Worm (Caenorhabditis elegans): ENCODE results near the gene F49F1.5.
"Not testable (repeated sequence)": the region's sequence is repeated elsewhere in the genome, so short reads cannot be mapped to it uniquely, and the experiment has no call there.

The F49F1.5 gene

DNA sequence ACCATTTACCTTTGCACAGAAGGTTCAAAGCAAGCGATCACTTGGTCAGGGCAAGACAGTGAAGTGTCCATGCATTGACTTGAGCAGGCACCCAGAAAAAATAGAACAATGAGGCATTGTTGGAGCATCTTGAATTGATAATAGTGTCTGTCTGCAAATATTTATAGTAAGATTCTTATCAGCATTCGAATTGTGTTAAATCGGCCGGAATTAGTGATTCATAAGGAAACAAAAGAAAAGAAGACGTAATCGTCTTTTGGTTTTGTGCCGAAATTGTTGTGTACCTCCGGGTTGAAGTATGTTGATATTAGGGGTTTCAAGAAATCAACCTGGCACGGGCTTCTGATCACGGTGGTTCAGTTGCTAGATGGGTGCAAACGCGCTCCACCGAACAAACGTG, at the start of gene F49F1.5:
Gene F49F1.5 (minus strand): TSS at position 153 of the 400 bp plus-strand sequence.
- TF ChIP-seq dao-5 (tag; optimal IDR thresholded peaks at IDR 0.05) (no peak), him-1 (tag; optimal IDR thresholded peaks at IDR 0.05) (no peak), W03F9.2 (tag; optimal IDR thresholded peaks at IDR 0.05) (no peak)

DNA sequence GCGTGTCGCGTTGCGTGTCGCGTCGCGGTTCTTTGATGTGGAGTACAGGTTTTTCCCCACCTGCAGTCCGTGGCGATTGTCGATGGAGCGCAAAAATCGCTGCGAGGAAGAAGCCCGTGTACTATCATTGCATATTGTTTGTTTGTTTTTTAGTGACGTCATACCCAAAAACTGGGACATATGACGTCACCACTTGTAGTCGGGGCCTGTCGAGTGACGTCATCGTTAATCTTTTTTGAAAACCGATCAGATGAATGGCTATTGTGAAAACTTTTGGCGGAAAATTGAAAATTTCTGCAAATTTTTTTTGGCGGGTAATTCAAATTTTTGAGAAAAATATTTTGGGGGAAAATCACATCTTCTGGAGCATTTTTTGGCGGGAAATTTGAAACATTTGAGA, 47.1 kb upstream of the F49F1.5 start:
- TF ChIP-seq him-1 (tag; optimal IDR thresholded peaks at IDR 0.05) (no peak), dao-5 (tag; optimal IDR thresholded peaks at IDR 0.05) (no peak), W03F9.2 (tag; optimal IDR thresholded peaks at IDR 0.05) (no peak)

DNA sequence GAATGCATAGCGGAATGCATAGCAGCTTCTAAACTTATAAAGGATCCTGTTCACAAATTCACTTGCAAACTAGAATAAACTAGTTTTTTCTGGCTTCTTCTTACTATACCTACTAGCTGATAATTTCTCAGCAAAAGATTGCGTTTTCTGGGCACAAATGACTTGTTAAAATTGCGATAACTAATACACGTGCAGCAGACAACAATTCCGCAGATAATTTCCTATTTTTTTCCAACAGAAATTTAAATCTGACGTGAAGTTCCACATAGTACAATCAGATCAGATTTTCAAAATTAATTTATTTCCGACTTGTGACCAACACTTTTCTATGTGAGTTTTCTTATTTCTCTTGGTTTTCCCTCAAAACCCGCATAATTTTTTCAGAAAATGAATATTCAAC, 44.2 kb upstream of the F49F1.5 start, which contains the start of gene scrm-8:
Gene scrm-8 (plus strand): TSS at position 301 of the 400 bp plus-strand sequence.
- TF ChIP-seq W03F9.2 (tag; optimal IDR thresholded peaks at IDR 0.05): no peak
- no peak for TF ChIP-seq him-1 (tag; optimal IDR thresholded peaks at IDR 0.05)
- TF ChIP-seq dao-5 (tag; optimal IDR thresholded peaks at IDR 0.05): no peak

DNA sequence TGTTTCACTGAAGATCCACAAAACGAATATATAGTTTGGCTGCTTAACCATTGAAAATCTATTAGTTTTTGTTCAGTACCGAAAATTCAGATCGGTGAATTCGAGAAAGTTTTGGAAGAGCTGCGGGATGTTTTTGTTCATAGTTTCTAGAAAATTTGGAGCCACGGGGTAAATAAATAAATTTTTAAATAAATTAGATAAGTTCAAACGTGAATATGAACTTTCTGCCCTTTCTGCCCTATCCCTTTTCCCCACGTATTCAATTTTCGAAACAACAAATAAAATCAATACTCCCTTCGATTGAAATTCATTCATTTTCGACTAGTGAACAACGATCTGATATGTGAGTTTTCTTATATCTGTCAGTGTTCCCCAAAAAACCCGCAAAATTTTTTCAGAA, 41.9 kb upstream of the F49F1.5 start, which contains the start of gene scrm-5:
Gene scrm-5 (plus strand): TSS at position 301 of the 400 bp plus-strand sequence.
- no peak for TF ChIP-seq W03F9.2 (tag; optimal IDR thresholded peaks at IDR 0.05)
- no peak for TF ChIP-seq dao-5 (tag; optimal IDR thresholded peaks at IDR 0.05)
- no peak for TF ChIP-seq him-1 (tag; optimal IDR thresholded peaks at IDR 0.05)

DNA sequence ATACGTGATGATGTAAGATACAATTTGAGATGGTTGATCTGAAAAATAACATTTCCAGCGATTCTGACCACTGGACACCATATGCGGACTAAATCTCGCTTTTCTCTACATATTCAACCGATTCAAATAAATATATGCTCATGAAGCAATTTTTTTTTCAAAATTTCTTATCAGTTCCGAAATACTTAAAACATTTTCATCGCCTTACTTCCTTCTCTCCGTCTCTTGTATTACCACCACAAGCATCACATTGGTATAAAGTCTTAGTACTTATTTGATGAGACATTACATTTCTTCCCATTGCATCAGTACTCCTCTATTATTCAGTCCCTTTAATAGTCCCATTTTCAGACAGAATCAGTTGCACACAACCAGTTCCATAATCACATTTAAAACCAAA, 34.4 kb upstream of the F49F1.5 start, which contains the start of gene K08D10.14:
Gene K08D10.14 (plus strand): TSS at position 301 of the 400 bp plus-strand sequence.
- TF ChIP-seq dao-5 (tag; optimal IDR thresholded peaks at IDR 0.05) (no peak), W03F9.2 (tag; optimal IDR thresholded peaks at IDR 0.05) (no peak), him-1 (tag; optimal IDR thresholded peaks at IDR 0.05) (no peak)

DNA sequence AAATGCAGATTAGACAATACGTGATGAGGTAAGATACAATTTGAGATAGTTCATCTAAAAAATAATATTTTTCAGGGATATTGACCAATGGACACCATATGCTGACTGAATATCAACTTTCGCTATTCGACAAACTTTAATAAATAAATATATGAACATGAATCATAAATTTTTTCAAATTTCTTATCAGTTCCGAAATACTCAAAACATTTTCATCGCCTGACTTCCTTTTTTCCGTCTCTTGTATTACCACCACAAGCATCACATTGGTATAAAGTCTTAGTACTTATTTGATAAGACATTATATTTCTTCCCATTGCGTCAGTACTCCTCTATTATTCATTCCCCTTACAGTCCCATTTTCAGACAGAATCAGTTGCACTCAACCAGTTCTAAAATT, 31.9 kb upstream of the F49F1.5 start, which contains the start of the genes K08D10.10 and R07C12.1:
Gene K08D10.10 (plus strand): TSS at position 93 of the 400 bp plus-strand sequence.
Gene R07C12.1 (plus strand): TSS at position 314 of the 400 bp plus-strand sequence.
- TF ChIP-seq him-1 (tag; optimal IDR thresholded peaks at IDR 0.05) (no peak), W03F9.2 (tag; optimal IDR thresholded peaks at IDR 0.05) (no peak), dao-5 (tag; optimal IDR thresholded peaks at IDR 0.05) (no peak)

DNA sequence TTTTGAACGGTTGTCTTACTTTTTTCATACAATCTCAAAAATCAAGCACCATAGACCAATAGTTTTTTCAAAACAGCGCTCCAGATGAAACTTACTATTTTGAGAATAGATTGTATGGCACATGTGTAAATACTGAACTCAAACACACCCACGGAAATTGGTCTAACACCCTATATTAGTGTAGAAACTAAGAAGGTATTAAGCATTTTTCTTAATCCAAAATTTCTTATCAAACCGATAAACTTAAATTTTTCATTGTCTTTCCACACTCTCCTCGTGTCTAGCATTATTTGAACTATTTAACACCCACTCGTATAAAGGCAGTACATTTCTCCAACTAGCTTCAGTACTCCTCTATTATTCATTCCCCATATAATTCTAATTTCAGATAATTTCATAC, 29.9 kb upstream of the F49F1.5 start:
- TF ChIP-seq W03F9.2 (tag; optimal IDR thresholded peaks at IDR 0.05) (no peak), him-1 (tag; optimal IDR thresholded peaks at IDR 0.05) (no peak), dao-5 (tag; optimal IDR thresholded peaks at IDR 0.05) (no peak)

DNA sequence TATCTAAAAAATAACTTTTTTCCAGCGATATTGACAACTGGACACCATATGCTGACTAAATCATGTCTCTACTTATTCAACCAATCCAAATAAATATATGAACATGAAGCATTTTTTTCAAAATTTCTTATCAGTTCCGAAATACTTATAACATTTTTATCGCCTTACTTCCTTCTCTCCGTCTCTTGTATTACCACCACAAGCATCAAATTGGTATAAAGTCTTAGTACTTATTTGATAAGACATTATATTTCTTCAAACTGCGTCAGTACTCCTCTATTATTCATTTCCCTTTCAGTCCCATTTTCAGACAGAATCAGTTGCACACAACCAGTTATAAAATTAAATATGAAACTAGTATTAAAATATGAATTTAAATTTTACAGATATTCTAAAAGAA, 27.7 kb upstream of the F49F1.5 start:
- TF ChIP-seq dao-5 (tag; optimal IDR thresholded peaks at IDR 0.05): no peak
- TF ChIP-seq him-1 (tag; optimal IDR thresholded peaks at IDR 0.05): no peak
- no peak for TF ChIP-seq W03F9.2 (tag; optimal IDR thresholded peaks at IDR 0.05)

DNA sequence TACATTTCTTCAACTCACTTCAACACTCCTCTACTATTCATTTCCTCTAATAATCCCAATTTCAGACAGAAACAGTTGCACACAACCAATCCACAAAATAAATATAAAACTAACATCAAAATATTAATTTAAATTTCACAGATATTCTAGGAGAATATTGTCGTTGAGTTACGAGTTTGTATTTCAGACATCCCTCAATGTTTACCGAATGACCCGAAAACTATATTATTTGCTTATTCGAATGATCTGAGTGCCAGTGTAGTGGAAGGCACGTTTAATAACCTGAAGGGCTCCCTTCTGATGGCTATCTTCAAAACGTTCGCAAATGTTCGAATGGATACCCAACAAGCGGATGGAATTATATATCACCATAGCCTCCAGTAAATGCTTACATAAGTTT, 24.6 kb upstream of the F49F1.5 start, which contains the start of gene R07C12.3:
Gene R07C12.3 (plus strand): TSS at position 301 of the 400 bp plus-strand sequence.
- TF ChIP-seq dao-5 (tag; optimal IDR thresholded peaks at IDR 0.05): no peak
- no peak for TF ChIP-seq W03F9.2 (tag; optimal IDR thresholded peaks at IDR 0.05)
- TF ChIP-seq him-1 (tag; optimal IDR thresholded peaks at IDR 0.05): no peak

DNA sequence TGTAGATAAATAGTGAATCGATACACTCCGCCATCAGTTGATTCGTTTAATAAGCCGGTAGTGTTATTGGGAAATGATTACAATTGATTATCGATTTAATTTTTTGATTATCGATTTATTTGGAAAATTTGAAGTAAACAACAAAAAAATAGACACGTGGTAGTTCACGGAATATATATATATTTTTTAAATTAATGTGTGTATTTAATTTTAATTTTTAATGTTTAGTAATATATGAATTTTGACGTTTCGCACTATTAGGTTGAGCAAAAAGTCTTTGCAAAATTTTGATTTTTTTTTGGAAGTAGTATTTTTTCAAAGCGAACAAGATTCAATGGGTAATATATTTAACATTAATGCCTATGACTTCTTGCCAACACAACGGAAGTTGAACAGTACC, 22.8 kb upstream of the F49F1.5 start, which contains the start of gene F49F1.12:
Gene F49F1.12 (minus strand): TSS at position 101 of the 400 bp plus-strand sequence.
- not testable (repeated sequence) for TF ChIP-seq W03F9.2, him-1, dao-5 (tag; optimal IDR thresholded peaks at IDR 0.05)

DNA sequence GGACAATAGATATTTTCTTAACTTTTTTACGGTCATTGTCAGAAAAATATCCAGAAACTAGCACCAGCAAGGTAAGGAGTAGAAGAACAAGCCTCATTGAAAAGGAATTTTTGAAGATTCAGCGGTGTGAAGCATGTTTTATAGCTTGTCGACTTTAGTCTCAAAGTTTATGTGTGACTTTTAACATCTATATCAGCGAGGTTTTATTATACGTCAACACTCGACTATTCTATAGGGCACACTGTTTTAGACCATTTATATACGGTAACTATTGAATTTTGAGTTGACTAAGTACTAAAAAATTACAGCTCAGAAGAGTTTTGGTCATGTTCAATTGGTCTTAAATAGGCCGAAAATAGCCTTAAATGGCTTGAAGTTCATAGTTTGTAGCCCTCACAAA, 21.1 kb upstream of the F49F1.5 start, which contains the start of gene F49F1.11:
Gene F49F1.11 (minus strand): TSS at position 101 of the 400 bp plus-strand sequence.
- TF ChIP-seq him-1 (tag; optimal IDR thresholded peaks at IDR 0.05) (no peak), W03F9.2 (tag; optimal IDR thresholded peaks at IDR 0.05) (no peak), dao-5 (tag; optimal IDR thresholded peaks at IDR 0.05) (no peak)

DNA sequence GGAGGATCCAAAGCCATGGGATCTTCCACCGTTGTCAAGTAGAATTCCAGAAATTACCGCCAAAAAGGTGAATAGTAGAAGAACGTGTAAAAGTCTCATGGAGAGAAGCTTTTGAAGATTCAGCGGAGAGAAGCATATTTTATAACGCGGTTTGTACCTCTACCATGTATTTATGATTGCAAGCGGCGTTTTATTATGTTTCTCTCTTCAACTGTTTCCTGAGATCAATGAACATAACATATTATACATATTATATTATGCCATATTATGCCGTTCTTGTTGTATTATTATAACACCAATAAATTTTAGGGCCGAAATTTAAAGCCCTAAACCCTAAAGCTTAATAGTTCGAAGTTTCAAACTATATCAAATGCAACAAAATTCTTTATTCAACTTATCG, 20.1 kb upstream of the F49F1.5 start, which contains the start of gene F49F1.18:
Gene F49F1.18 (minus strand): TSS at position 101 of the 400 bp plus-strand sequence.
- no peak for TF ChIP-seq him-1 (tag; optimal IDR thresholded peaks at IDR 0.05)
- TF ChIP-seq dao-5 (tag; optimal IDR thresholded peaks at IDR 0.05): no peak
- no peak for TF ChIP-seq W03F9.2 (tag; optimal IDR thresholded peaks at IDR 0.05)

DNA sequence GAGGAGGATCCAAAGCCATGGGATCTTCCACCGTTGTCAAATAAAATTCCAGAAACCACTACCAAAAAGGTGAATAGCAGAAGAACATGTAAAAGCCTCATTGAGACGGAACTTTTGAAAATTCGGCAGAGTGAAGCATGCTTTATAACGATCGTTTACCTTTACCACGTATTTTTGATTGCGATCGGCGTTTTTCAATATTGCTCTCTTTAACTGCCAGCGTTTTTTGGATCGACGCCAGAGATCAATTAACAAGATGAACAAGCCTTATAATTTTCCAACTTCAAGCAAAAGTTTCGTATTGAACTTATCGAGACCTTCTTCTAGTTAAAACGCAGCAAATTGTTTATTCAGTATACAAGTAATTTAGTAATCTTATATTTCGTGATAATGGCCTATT, 18.8 kb upstream of the F49F1.5 start, which contains the start of gene F49F1.10:
Gene F49F1.10 (minus strand): TSS at position 101 of the 400 bp plus-strand sequence.
- no peak for TF ChIP-seq W03F9.2 (tag; optimal IDR thresholded peaks at IDR 0.05)
- TF ChIP-seq him-1 (tag; optimal IDR thresholded peaks at IDR 0.05): no peak
- TF ChIP-seq dao-5 (tag; optimal IDR thresholded peaks at IDR 0.05): no peak

DNA sequence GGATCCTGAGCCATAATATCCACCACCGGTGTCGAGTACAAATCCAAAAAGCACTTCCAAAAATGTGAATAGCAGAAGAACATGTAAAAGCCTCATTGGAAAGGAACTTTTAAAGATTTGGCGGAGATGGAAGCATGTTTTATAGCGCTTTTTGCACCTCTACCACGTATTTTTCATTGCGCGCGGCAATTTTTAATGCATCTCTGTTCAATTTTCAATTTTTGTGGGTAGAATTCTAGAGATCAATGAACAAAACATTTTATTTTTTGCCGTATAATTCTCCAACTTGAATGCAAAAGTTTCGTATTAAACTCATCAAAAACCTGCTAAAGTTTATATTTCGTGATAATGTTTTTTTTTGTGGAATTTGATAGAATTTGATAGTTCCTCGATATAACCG, 17.3 kb upstream of the F49F1.5 start, which contains the start of gene F49F1.9:
Gene F49F1.9 (minus strand): TSS at position 101 of the 400 bp plus-strand sequence.
- TF ChIP-seq him-1 (tag; optimal IDR thresholded peaks at IDR 0.05): no peak
